Worm (Caenorhabditis elegans) whole organism, L3 larva: ENCODE data around the gene shw-1.
A peak's percentile ranks its signal among the peaks of the same experiment; 100 is the strongest.

Experiments
- R02D3.7 ChIP-seq: fragments of 150-350 bp; optimal IDR thresholded peaks from 2 replicates; lab custom pipeline; 2014; ENCODE audit warnings: missing biosample characterization, missing genetic modification characterization
- ZK546.5 ChIP-seq: sonication (generic microtip); optimal IDR thresholded peaks from 2 replicates; lab custom pipeline; 2017; ENCODE audit warnings: missing biosample characterization, missing genetic modification characterization
- ama-1 ChIP-seq: fragments of 150-350 bp; optimal IDR thresholded peaks from 2 replicates; lab custom pipeline; 2018
- ceh-16 ChIP-seq: sonication (generic microtip); optimal IDR thresholded peaks from 2 replicates; lab custom pipeline; 2017; ENCODE audit warnings: missing biosample characterization, missing genetic modification characterization
- ceh-28 ChIP-seq: fragments of 150-350 bp; optimal IDR thresholded peaks from 2 replicates; lab custom pipeline; 2014; ENCODE audit warnings: missing biosample characterization, missing genetic modification reagents, missing genetic modification characterization
- ceh-82 ChIP-seq: fragments of 150-350 bp; optimal IDR thresholded peaks from 2 replicates; lab custom pipeline; 2014; ENCODE audit warnings: missing biosample characterization, missing genetic modification characterization
- ceh-9 ChIP-seq: sonication (generic microtip); optimal IDR thresholded peaks from 2 replicates; lab custom pipeline; 2018; ENCODE audit warnings: missing biosample characterization, missing genetic modification characterization
- daf-12 ChIP-seq: fragments of 150-350 bp; optimal IDR thresholded peaks from 2 replicates; lab custom pipeline; 2014; ENCODE audit warnings: missing biosample characterization, missing genetic modification reagents, missing genetic modification characterization
- egl-5 ChIP-seq: fragments of 150-350 bp; optimal IDR thresholded peaks from 2 replicates; lab custom pipeline; 2017; ENCODE audit warnings: missing biosample characterization, missing genetic modification reagents, missing genetic modification characterization, inconsistent platforms
- elt-1 ChIP-seq: fragments of 150-350 bp; optimal IDR thresholded peaks from 2 replicates; lab custom pipeline; 2014; ENCODE audit warnings: missing biosample characterization, missing genetic modification characterization
- elt-2 ChIP-seq: sonication (generic microtip); optimal IDR thresholded peaks from 2 replicates; lab custom pipeline; 2016; ENCODE audit warnings: missing genetic modification reagents, mild to moderate bottlenecking, missing genetic modification characterization, missing compliant biosample characterization
- elt-3 ChIP-seq, 3 experiments: fragments of 150-350 bp in 1 of 3; sonication (generic microtip) in 2 of 3; optimal IDR thresholded peaks; 2 replicates in 2 of 3; 4 replicates in 1 of 3; lab custom pipeline; 2014 to 2017; ENCODE audit warnings: missing biosample characterization in 3 of 3, missing genetic modification characterization in 3 of 3
- eor-1 ChIP-seq, 2 experiments: fragments of 150-350 bp; optimal IDR thresholded peaks; 2 replicates each; lab custom pipeline; 2014 to 2018; ENCODE audit warnings: missing biosample characterization in 2 of 2, missing genetic modification characterization in 2 of 2
- fkh-10 ChIP-seq: sonication (generic microtip); optimal IDR thresholded peaks from 2 replicates; lab custom pipeline; 2017; ENCODE audit warnings: missing biosample characterization, missing genetic modification reagents, missing genetic modification characterization
- hmg-11 ChIP-seq: sonication (generic microtip); optimal IDR thresholded peaks from 2 replicates; lab custom pipeline; 2016; ENCODE audit warnings: missing genetic modification characterization, missing compliant biosample characterization
- jun-1 ChIP-seq: fragments of 150-350 bp; optimal IDR thresholded peaks from 2 replicates; lab custom pipeline; 2014; ENCODE audit warnings: missing biosample characterization, missing genetic modification reagents, missing genetic modification characterization
- lin-15B ChIP-seq: fragments of 150-350 bp; optimal IDR thresholded peaks from 2 replicates; lab custom pipeline; 2014; ENCODE audit warnings: missing biosample characterization, missing genetic modification characterization
- lin-39 ChIP-seq: fragments of 150-350 bp; optimal IDR thresholded peaks from 2 replicates; lab custom pipeline; 2018; ENCODE audit warnings: missing biosample characterization, missing genetic modification reagents, missing genetic modification characterization
- lsy-12 ChIP-seq: sonication (generic microtip); optimal IDR thresholded peaks from 2 replicates; lab custom pipeline; 2016; ENCODE audit warnings: mild to moderate bottlenecking, missing genetic modification characterization, missing compliant biosample characterization
- mdl-1 ChIP-seq: fragments of 150-350 bp; optimal IDR thresholded peaks from 2 replicates; lab custom pipeline; 2014; ENCODE audit warnings: missing biosample characterization, missing genetic modification characterization
- mml-1 ChIP-seq: fragments of 150-350 bp; sonication (generic microtip); optimal IDR thresholded peaks from 3 replicates; lab custom pipeline; 2014; ENCODE audit warnings: missing biosample characterization, missing genetic modification characterization
- nfya-1 ChIP-seq: sonication (generic microtip); optimal IDR thresholded peaks from 2 replicates; lab custom pipeline; 2017; ENCODE audit warnings: missing genetic modification characterization, mild to moderate bottlenecking, missing compliant biosample characterization, antibody characterized with exemption, moderate library complexity; ENCODE audit not compliant: insufficient read depth
- nhr-11 ChIP-seq: fragments of 150-350 bp; optimal IDR thresholded peaks from 2 replicates; lab custom pipeline; 2014; ENCODE audit warnings: missing biosample characterization, missing genetic modification characterization
- nhr-23 ChIP-seq: fragments of 150-350 bp; optimal IDR thresholded peaks from 2 replicates; lab custom pipeline; 2014; ENCODE audit warnings: missing biosample characterization, missing genetic modification reagents, missing genetic modification characterization
- nhr-237 ChIP-seq: fragments of 150-350 bp; optimal IDR thresholded peaks from 2 replicates; lab custom pipeline; 2014; ENCODE audit warnings: missing biosample characterization, missing genetic modification characterization
- nhr-25 ChIP-seq: sonication (generic microtip); optimal IDR thresholded peaks from 2 replicates; lab custom pipeline; 2017; ENCODE audit warnings: missing biosample characterization, missing genetic modification characterization
- nhr-28 ChIP-seq: fragments of 150-350 bp; optimal IDR thresholded peaks from 2 replicates; lab custom pipeline; 2014; ENCODE audit warnings: missing biosample characterization, missing genetic modification characterization
- nhr-43 ChIP-seq: sonication (generic microtip); optimal IDR thresholded peaks from 2 replicates; lab custom pipeline; 2016; ENCODE audit warnings: mild to moderate bottlenecking, missing genetic modification characterization, missing compliant biosample characterization; ENCODE audit not compliant: poor library complexity, severe bottlenecking
- nhr-67 ChIP-seq: fragments of 150-350 bp; optimal IDR thresholded peaks from 2 replicates; lab custom pipeline; 2014; ENCODE audit warnings: missing biosample characterization, missing genetic modification characterization
- nhr-76 ChIP-seq: fragments of 150-350 bp; sonication (generic microtip); optimal IDR thresholded peaks from 5 replicates; lab custom pipeline; 2014; ENCODE audit warnings: missing biosample characterization, missing genetic modification characterization
- nhr-77 ChIP-seq: fragments of 150-350 bp; optimal IDR thresholded peaks from 2 replicates; lab custom pipeline; 2014; ENCODE audit warnings: missing biosample characterization, missing genetic modification characterization
- pha-4 ChIP-seq: fragments of 150-350 bp; optimal IDR thresholded peaks from 2 replicates; lab custom pipeline; 2014; ENCODE audit warnings: missing biosample characterization, missing genetic modification reagents, missing genetic modification characterization
- pqm-1 ChIP-seq: fragments of 150-350 bp; optimal IDR thresholded peaks from 2 replicates; lab custom pipeline; 2017; ENCODE audit warnings: missing biosample characterization, missing genetic modification characterization, inconsistent platforms
- sea-2 ChIP-seq: fragments of 150-350 bp; sonication (generic microtip); optimal IDR thresholded peaks from 4 replicates; lab custom pipeline; 2014; ENCODE audit warnings: missing biosample characterization, missing genetic modification reagents, missing genetic modification characterization
- tbx-2 ChIP-seq: sonication (generic microtip); optimal IDR thresholded peaks from 2 replicates; lab custom pipeline; 2016; ENCODE audit warnings: mild to moderate bottlenecking, missing genetic modification characterization, missing compliant biosample characterization
- unc-39 ChIP-seq: sonication (generic microtip); optimal IDR thresholded peaks from 4 replicates; lab custom pipeline; 2017; ENCODE audit warnings: missing biosample characterization, missing genetic modification characterization
- zag-1 ChIP-seq: fragments of 150-350 bp; optimal IDR thresholded peaks from 2 replicates; lab custom pipeline; 2014; ENCODE audit warnings: missing biosample characterization, missing genetic modification characterization
- ztf-11 ChIP-seq: fragments of 150-350 bp; optimal IDR thresholded peaks from 2 replicates; lab custom pipeline; 2014; ENCODE audit warnings: missing biosample characterization, missing genetic modification characterization
- ztf-4 ChIP-seq: fragments of 150-350 bp; optimal IDR thresholded peaks from 2 replicates; lab custom pipeline; 2014; ENCODE audit warnings: missing biosample characterization, missing genetic modification characterization

shw-1 gene

ce11 chrII:8327450-8327849 lies 6.2 kb upstream of the shw-1 start:
- TF ChIP-seq nhr-67 (tag; lab: Kevin White, UChicago) (no peak), mdl-1 (tag; lab: Kevin White, UChicago) (no peak), nhr-237 (tag; lab: Kevin White, UChicago) (no peak), hmg-11 (tag; lab: Kevin White, UChicago) (no peak), R02D3.7 (tag; lab: Kevin White, UChicago) (no peak), ama-1 (lab: Kevin White, UChicago) (no peak), ztf-11 (tag; lab: Kevin White, UChicago) (no peak), ceh-82 (no peak), ZK546.5 (tag; lab: Kevin White, UChicago) (no peak)

ce11 chrII:8326228-8326960 lies 5.1 kb upstream of the shw-1 start:
- TF ChIP-seq eor-1 (tag; optimal IDR thresholded peaks at IDR 0.05; lab: Kevin White, UChicago) (no peak), lsy-12 (tag; lab: Kevin White, UChicago) (no peak), ceh-16 (tag; lab: Kevin White, UChicago) (no peak), ceh-82 (no peak), sea-2 (GFP tag; lab: Kevin White, UChicago) (no peak), nhr-237 (tag; lab: Kevin White, UChicago) (no peak), jun-1 (tag; lab: Kevin White, UChicago) (no peak), nhr-28 (no peak), mml-1 (tag; lab: Kevin White, UChicago) (no peak), ztf-11 (tag; lab: Kevin White, UChicago) (no peak), nhr-77 (tag; lab: Kevin White, UChicago) (no peak), mdl-1 (tag; lab: Kevin White, UChicago) (no peak)

DNA sequence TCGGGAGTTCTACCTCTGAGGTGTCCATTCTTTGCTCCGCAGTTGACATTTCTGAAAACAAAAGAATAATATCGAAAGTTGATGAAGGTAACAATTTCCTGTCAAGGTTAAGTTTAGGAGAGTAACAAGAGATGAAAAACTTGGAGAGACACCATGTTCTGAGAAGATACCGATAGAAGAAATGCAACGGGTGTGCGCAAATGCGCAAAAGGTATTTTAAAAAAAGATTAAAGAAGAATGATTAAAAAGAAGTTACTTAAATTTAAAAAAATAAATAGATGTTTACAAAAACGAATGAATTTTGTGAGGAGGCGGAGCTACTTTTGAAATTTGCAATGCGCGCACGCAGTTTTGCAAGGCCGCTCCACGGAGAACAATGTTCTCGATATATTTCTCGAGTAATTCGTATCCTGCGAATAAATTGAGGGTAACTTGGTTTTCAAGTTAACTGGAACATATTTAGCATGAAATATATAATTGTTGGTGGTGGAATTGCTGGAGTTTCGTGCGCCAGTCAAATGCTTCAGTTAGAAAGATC lies 3.8 kb upstream of the shw-1 start, which contains the start of the genes ran-3 and C26D10.3:
TSS of gene ran-3 (minus strand) at position 51 of the 538 bp plus-strand sequence.
TSS of gene C26D10.3 (plus strand) at position 385 of the 538 bp plus-strand sequence.
- peak; percentile 36 for TF ChIP-seq nhr-23
- no peak for TF ChIP-seq elt-1
- peak; percentile 17 for TF ChIP-seq lin-39 (tag; lab: Kevin White, UChicago)
- no peak for TF ChIP-seq mml-1 (tag; lab: Kevin White, UChicago)
- no peak for TF ChIP-seq eor-1 (tag; optimal IDR thresholded peaks at IDR 0.05; lab: Kevin White, UChicago)
- no peak for TF ChIP-seq ztf-4 (tag; lab: Kevin White, UChicago)
- TF ChIP-seq lin-15B: no peak
- TF ChIP-seq nhr-25 (tag; lab: Kevin White, UChicago): no peak
- peak; percentile 95 for TF ChIP-seq pha-4 (tag; lab: Kevin White, UChicago)
- TF ChIP-seq elt-3 (tag; optimal IDR thresholded peaks at IDR 0.05; lab: Kevin White, UChicago): no peak
- TF ChIP-seq nhr-67 (tag; lab: Kevin White, UChicago): no peak
- peak; percentile 37 for TF ChIP-seq nhr-43 (tag; lab: Kevin White, UChicago)
- TF ChIP-seq nfya-1 (tag; lab: Kevin White, UChicago): peak; percentile 31
- TF ChIP-seq sea-2 (GFP tag; lab: Kevin White, UChicago): no peak
- no peak for TF ChIP-seq nhr-11 (tag; lab: Kevin White, UChicago)
- TF ChIP-seq ceh-9 (tag; lab: Kevin White, UChicago): no peak
- TF ChIP-seq ama-1 (lab: Kevin White, UChicago): no peak
- TF ChIP-seq lsy-12 (tag; lab: Kevin White, UChicago): no peak
- TF ChIP-seq hmg-11 (tag; lab: Kevin White, UChicago): peak; percentile 32
- no peak for TF ChIP-seq fkh-10 (GFP tag; lab: Kevin White, UChicago)
- no peak for TF ChIP-seq zag-1 (tag; lab: Kevin White, UChicago)
- no peak for TF ChIP-seq ceh-28
- TF ChIP-seq elt-2 (tag; lab: Kevin White, UChicago): no peak
- TF ChIP-seq daf-12 (tag; lab: Kevin White, UChicago): no peak
- TF ChIP-seq R02D3.7 (tag; lab: Kevin White, UChicago): no peak
- no peak for TF ChIP-seq tbx-2
- TF ChIP-seq nhr-76 (tag; lab: Kevin White, UChicago): no peak
- no peak for TF ChIP-seq pqm-1 (tag; lab: Kevin White, UChicago)
- TF ChIP-seq egl-5 (tag; lab: Kevin White, UChicago): no peak
- TF ChIP-seq unc-39 (tag; lab: Kevin White, UChicago): no peak
